Fruit fly (Drosophila melanogaster) Kc167 (cell line): ENCODE data around the gene CG6656.

ENCODE experiments used
- Myc ChIP-seq: fragments of >200 bp; optimal IDR thresholded peaks from 2 replicates; lab custom pipeline; 2017; ENCODE audit warnings: missing external identifiers
- psq ChIP-seq: fragments of >200 bp; optimal IDR thresholded peaks from 2 replicates; lab custom pipeline; 2017; ENCODE audit warnings: missing external identifiers

- TF ChIP-seq psq (lab: Kevin White, UChicago): no peak
- no peak for TF ChIP-seq Myc (lab: Kevin White, UChicago)
Observed at dm6 chr3R:21897565-21897964, 22.5 kb downstream of the CG6656 start.
